Worm (Caenorhabditis elegans) whole organism, L4 larva: ENCODE measurements around the gene dct-13.
A peak's percentile ranks its signal among the peaks of the same experiment; 100 is the strongest.

Experiments
- F26F4.8 ChIP-seq: fragments of 200-800 bp; sonication (Bioruptor generic); conservative IDR thresholded peaks from 2 replicates; pipeline ENCODE4 v1.3.6; 2022; ENCODE audit warnings: missing genetic modification characterization, missing compliant biosample characterization
- F44E2.7 ChIP-seq: fragments of 200-800 bp; sonication (Bioruptor generic); IDR thresholded peaks from 2 replicates; pipeline ENCODE4 v2.1.2; 2022; ENCODE audit warnings: missing genetic modification characterization, missing compliant biosample characterization
- ZK337.2 ChIP-seq: fragments of 200-800 bp; sonication (Bioruptor generic); IDR thresholded peaks from 2 replicates; pipeline ENCODE4 v1.3.6; 2022; ENCODE audit warnings: missing genetic modification reagents, missing genetic modification characterization, missing compliant biosample characterization
- aha-1 ChIP-seq: fragments of 150-350 bp; peaks from one replicate; lab custom pipeline; 2014; ENCODE audit warnings: missing biosample characterization, missing genetic modification characterization
- attf-4 ChIP-seq: sonication (generic microtip); optimal IDR thresholded peaks from 3 replicates; lab custom pipeline; 2017; ENCODE audit warnings: missing biosample characterization, missing genetic modification characterization
- ceh-28 ChIP-seq: fragments of 150-350 bp; optimal IDR thresholded peaks from 2 replicates; lab custom pipeline; 2014; ENCODE audit warnings: missing biosample characterization, missing genetic modification reagents, missing genetic modification characterization
- ceh-44 ChIP-seq: fragments of 200-800 bp; sonication (Bioruptor generic); IDR thresholded peaks from 2 replicates; pipeline ENCODE4 v1.3.6; 2022; ENCODE audit warnings: missing genetic modification reagents, missing genetic modification characterization, missing compliant biosample characterization
- daf-16 ChIP-seq, 3 experiments: sonication (generic microtip); optimal IDR thresholded peaks; 2 replicates each; lab custom pipeline; 2016 to 2017; ENCODE audit warnings: missing genetic modification characterization in 3 of 3, missing genetic modification reagents in 3 of 3, mild to moderate bottlenecking in 2 of 3, missing compliant biosample characterization in 2 of 3, missing biosample characterization in 1 of 3, moderate library complexity in 1 of 3
- daf-19 ChIP-seq: fragments of 200-800 bp; sonication (Bioruptor generic); conservative IDR thresholded peaks from 2 replicates; pipeline ENCODE4 v1.3.6; 2022; ENCODE audit warnings: missing genetic modification characterization, missing compliant biosample characterization
- dmd-9 ChIP-seq: fragments of 200-800 bp; sonication (Bioruptor generic); IDR thresholded peaks from 2 replicates; pipeline ENCODE4 v1.3.6; 2022; ENCODE audit warnings: missing genetic modification reagents, missing genetic modification characterization, missing compliant biosample characterization
- dpl-1 ChIP-seq: fragments of 150-350 bp; optimal IDR thresholded peaks from 2 replicates; lab custom pipeline; 2014; ENCODE audit warnings: missing biosample characterization, missing genetic modification reagents, missing genetic modification characterization
- fkh-10 ChIP-seq: fragments of 150-350 bp; optimal IDR thresholded peaks from 2 replicates; lab custom pipeline; 2014; ENCODE audit warnings: missing biosample characterization, missing genetic modification reagents, missing genetic modification characterization
- gei-8 ChIP-seq: fragments of 200-800 bp; sonication (Bioruptor generic); optimal IDR thresholded peaks from 2 replicates; lab custom pipeline; 2018; ENCODE audit warnings: mild to moderate bottlenecking, missing genetic modification characterization, missing compliant biosample characterization
- hif-1 ChIP-seq, 2 experiments: sonication (generic microtip); optimal IDR thresholded peaks; 2 replicates each; lab custom pipeline; 2016 to 2017; ENCODE audit warnings: missing compliant biosample characterization in 2 of 2, missing genetic modification characterization in 2 of 2, missing genetic modification reagents in 2 of 2, missing genotype in 2 of 2, mild to moderate bottlenecking in 1 of 2
- hlh-30 ChIP-seq: sonication (generic microtip); optimal IDR thresholded peaks from 2 replicates; lab custom pipeline; 2017; ENCODE audit warnings: antibody characterized with exemption, mild to moderate bottlenecking, missing genetic modification characterization, missing compliant biosample characterization; ENCODE audit not compliant: insufficient read depth
- lin-29 ChIP-seq: fragments of 200-800 bp; sonication (Bioruptor generic); IDR thresholded peaks from 2 replicates; pipeline ENCODE4 v1.3.6; 2022; ENCODE audit warnings: missing genetic modification reagents, missing genetic modification characterization, missing compliant biosample characterization
- lin-38 ChIP-seq: fragments of 200-800 bp; sonication (Bioruptor generic); IDR thresholded peaks from 2 replicates; pipeline ENCODE4 v1.3.6; 2022; ENCODE audit warnings: missing genetic modification reagents, missing genetic modification characterization, missing compliant biosample characterization
- lir-3 ChIP-seq: sonication (generic microtip); optimal IDR thresholded peaks from 2 replicates; lab custom pipeline; 2016; ENCODE audit warnings: mild to moderate bottlenecking, missing genetic modification characterization, missing compliant biosample characterization
- mes-2 ChIP-seq: sonication (generic microtip); optimal IDR thresholded peaks from 2 replicates; lab custom pipeline; 2016; ENCODE audit warnings: missing genotype, mild to moderate bottlenecking, missing genetic modification characterization, missing compliant biosample characterization; ENCODE audit not compliant: poor library complexity, severe bottlenecking
- mxl-2 ChIP-seq: fragments of 200-800 bp; sonication (Bioruptor generic); conservative IDR thresholded peaks from 2 replicates; pipeline ENCODE4 v1.3.6; 2022; ENCODE audit warnings: missing genetic modification reagents, missing genetic modification characterization, missing compliant biosample characterization
- mxl-3 ChIP-seq: fragments of 200-800 bp; sonication (Bioruptor generic); optimal IDR thresholded peaks from 2 replicates; lab custom pipeline; 2018; ENCODE audit warnings: mild to moderate bottlenecking, missing genetic modification characterization, missing compliant biosample characterization
- nhr-28 ChIP-seq: fragments of 150-350 bp; optimal IDR thresholded peaks from 2 replicates; lab custom pipeline; 2014; ENCODE audit warnings: missing biosample characterization, missing genetic modification characterization
- nhr-6 ChIP-seq: fragments of 150-350 bp; optimal IDR thresholded peaks from 2 replicates; lab custom pipeline; 2014; ENCODE audit warnings: missing biosample characterization, missing genetic modification characterization
- nhr-77 ChIP-seq: fragments of 150-350 bp; optimal IDR thresholded peaks from 2 replicates; lab custom pipeline; 2014; ENCODE audit warnings: missing biosample characterization, missing genetic modification characterization
- pha-4 ChIP-seq, 2 experiments: fragments of 150-350 bp in 1 of 2; fragments of 200-800 bp in 1 of 2; sonication (Bioruptor generic) in 1 of 2; IDR thresholded peaks in 1 of 2; optimal IDR thresholded peaks in 1 of 2; 2 replicates each; pipeline versions ENCODE4 v1.3.6 to Lab custom; 2014 to 2022; ENCODE audit warnings: missing genetic modification characterization in 2 of 2, missing genetic modification reagents in 2 of 2, missing biosample characterization in 1 of 2, missing compliant biosample characterization in 1 of 2
- set-16 ChIP-seq: fragments of 200-800 bp; sonication (Bioruptor generic); IDR thresholded peaks from 2 replicates; pipeline ENCODE4 v1.3.6; 2022; ENCODE audit warnings: missing genetic modification reagents, missing genetic modification characterization, missing compliant biosample characterization
- snpc-1.2 ChIP-seq: fragments of 200-800 bp; sonication (Bioruptor generic); IDR thresholded peaks from 2 replicates; pipeline ENCODE4 v1.3.6; 2022; ENCODE audit warnings: missing genetic modification reagents, missing genetic modification characterization, missing compliant biosample characterization
- spr-3 ChIP-seq: fragments of 200-800 bp; sonication (Bioruptor generic); optimal IDR thresholded peaks from 2 replicates; lab custom pipeline; 2018; ENCODE audit warnings: mild to moderate bottlenecking, missing genetic modification characterization, missing compliant biosample characterization
- tag-97 ChIP-seq: fragments of 200-800 bp; sonication (Bioruptor generic); IDR thresholded peaks from 2 replicates; pipeline ENCODE4 v1.3.6; 2022; ENCODE audit warnings: missing genetic modification characterization, missing compliant biosample characterization
- unc-130 ChIP-seq: sonication (generic microtip); optimal IDR thresholded peaks from 2 replicates; lab custom pipeline; 2016; ENCODE audit warnings: missing genetic modification reagents, missing genetic modification characterization, missing compliant biosample characterization
- unc-62 ChIP-seq, 3 experiments: fragments of 150-350 bp in 1 of 3; sonication (generic microtip); optimal IDR thresholded peaks in 2 of 3; peaks in 1 of 3; 1 replicate in 1 of 3; 2 replicates in 2 of 3; lab custom pipeline; 2014 to 2017; ENCODE audit warnings: missing biosample characterization in 3 of 3, missing genetic modification characterization in 3 of 3, missing genetic modification reagents in 3 of 3, missing genotype in 1 of 3
- zfp-2 ChIP-seq: sonication (generic microtip); optimal IDR thresholded peaks from 2 replicates; lab custom pipeline; 2016; ENCODE audit warnings: mild to moderate bottlenecking, missing genetic modification characterization, missing compliant biosample characterization
- ztf-7 ChIP-seq: fragments of 150-350 bp; optimal IDR thresholded peaks from 2 replicates; lab custom pipeline; 2014; ENCODE audit warnings: missing biosample characterization, missing genetic modification characterization

dct-13 gene

ce11 chrIV:17039545-17039944 lies 14.6 kb upstream of the dct-13 start, which contains the start of gene Y116A8C.19:
Gene Y116A8C.19 (minus strand): TSS chrIV:17039645.
- TF ChIP-seq lin-29 (GFP tag; lab: Robert Waterston, UW) (no peak), ZK337.2 (GFP tag; lab: Robert Waterston, UW) (no peak), unc-62 (GFP tag; optimal IDR thresholded peaks at IDR 0.05 in 1 of 2; lab: Kevin White, UChicago) (peak in 1 of 2 experiments; percentile 62), unc-62 (tag; optimal IDR thresholded peaks at IDR 0.05; lab: Kevin White, UChicago) (no peak)

ce11 chrIV:17030494-17030893 lies 5.6 kb upstream of the dct-13 start, which contains the start of gene nhr-229:
Gene nhr-229 (minus strand): TSS chrIV:17030594.
- no peak for TF ChIP-seq gei-8
- no peak for TF ChIP-seq zfp-2 (tag; lab: Kevin White, UChicago)
- no peak for TF ChIP-seq lin-29 (GFP tag; lab: Robert Waterston, UW)
- TF ChIP-seq mxl-2 (GFP tag; lab: Robert Waterston, UW), result no peak
- TF ChIP-seq mes-2 (tag; lab: Kevin White, UChicago), result no peak
- no peak for TF ChIP-seq F26F4.8 (GFP tag; lab: Robert Waterston, UW)
- no peak for TF ChIP-seq set-16 (GFP tag; lab: Robert Waterston, UW)
- TF ChIP-seq dmd-9, result no peak
- TF ChIP-seq lin-38, result no peak
- no peak for TF ChIP-seq F44E2.7 (GFP tag; lab: Robert Waterston, UW)
- TF ChIP-seq attf-4 (tag; lab: Kevin White, UChicago), result no peak
- TF ChIP-seq mxl-3 (GFP tag; lab: Kevin White, UChicago), result no peak
- TF ChIP-seq, all 104 proteins: peak for 0

- TF ChIP-seq ceh-44 (GFP tag; lab: Robert Waterston, UW), result no peak
- peak; percentile 72 for TF ChIP-seq snpc-1.2 (GFP tag; lab: Robert Waterston, UW)
These were observed 1.7 kb upstream of the dct-13 start for ce11 chrIV:17026568-17026967.

- TF ChIP-seq snpc-1.2 (GFP tag; lab: Robert Waterston, UW) (peak; percentile 75), nhr-28 (no peak)
These were observed 3.9 kb downstream of the dct-13 start for ce11 chrIV:17021042-17021441.

ce11 chrIV:17010274-17010673 lies 14.6 kb downstream of the dct-13 start:
- no peak for TF ChIP-seq hif-1 (tag; optimal IDR thresholded peaks at IDR 0.05; lab: Kevin White, UChicago)
- TF ChIP-seq set-16 (GFP tag; lab: Robert Waterston, UW), result peak; percentile 71

- TF ChIP-seq lin-38 (no peak), tag-97 (no peak), ceh-28 (tag; lab: Kevin White, UChicago) (peak; percentile 79)
These were observed 19.2 kb downstream of the dct-13 start for ce11 chrIV:17005734-17006133.

- 0 out of 2 replicates have a peak, but pooled peaks have one; percentile 28 for TF ChIP-seq dmd-9
- peak; percentile 0 for TF ChIP-seq ztf-7 (tag; lab: Kevin White, UChicago)
- peak; percentile 94 for TF ChIP-seq snpc-1.2 (GFP tag; lab: Robert Waterston, UW)
- TF ChIP-seq nhr-77, result no peak
- TF ChIP-seq hlh-30, result peak; percentile 39
- peak; percentile 84 for TF ChIP-seq aha-1
- TF ChIP-seq nhr-28, result peak; percentile 20
- no peak for TF ChIP-seq daf-19
- TF ChIP-seq spr-3, result no peak
- peak in 1 of 2 experiments; percentile 40 for TF ChIP-seq unc-62 (GFP tag; optimal IDR thresholded peaks at IDR 0.05 in 1 of 2; lab: Kevin White, UChicago)
- no peak for TF ChIP-seq unc-62 (tag; optimal IDR thresholded peaks at IDR 0.05; lab: Kevin White, UChicago)
- peak in 1 of 2 experiments; percentile 10 for TF ChIP-seq daf-16 (GFP tag; optimal IDR thresholded peaks at IDR 0.05; lab: Kevin White, UChicago)
- peak; percentile 61 for TF ChIP-seq daf-16 (tag; optimal IDR thresholded peaks at IDR 0.05; lab: Kevin White, UChicago)
- TF ChIP-seq lir-3 (tag; lab: Kevin White, UChicago), result no peak
- peak; percentile 4 for TF ChIP-seq fkh-10 (GFP tag; lab: Kevin White, UChicago)
- TF ChIP-seq pha-4 (GFP tag; IDR thresholded peaks at IDR 0.05; lab: Robert Waterston, UW), result peak; percentile 18; the same call in 1 of the 2 replicates
- TF ChIP-seq pha-4 (tag; optimal IDR thresholded peaks at IDR 0.05; lab: Kevin White, UChicago), result peak; percentile 46
- TF ChIP-seq dpl-1, result peak; percentile 96
- TF ChIP-seq nhr-6, result peak; percentile 61
- TF ChIP-seq unc-130 (GFP tag; lab: Kevin White, UChicago), result peak; percentile 96
These were observed 29.5 kb downstream of the dct-13 start, which contains the start of gene rom-4 for ce11 chrIV:16995425-16995824. Gene rom-4 (plus strand): TSS chrIV:16995822.
